Fruit fly (Drosophila melanogaster) whole organism, embryonic: ENCODE data around the gene mv.

ENCODE experiments used
- Atf6 ChIP-seq: fragments of 200-800 bp; sonication (Bioruptor generic); IDR thresholded peaks from 2 replicates; pipeline ENCODE4 v1.3.6; 2022; ENCODE audit warnings: missing biosample characterization, missing genetic modification characterization
- B-H1 ChIP-seq: fragments of 200-800 bp; sonication (Bioruptor generic); IDR thresholded peaks from 3 replicates; pipeline ENCODE4 v1.3.6; 2022; ENCODE audit warnings: missing biosample characterization, missing genetic modification characterization
- B-H2 ChIP-seq: fragments of 200-800 bp; sonication (Bioruptor generic); optimal IDR thresholded peaks from 2 replicates; lab custom pipeline; 2018; ENCODE audit warnings: missing biosample characterization, mild to moderate bottlenecking, missing genetic modification characterization
- CG10321 ChIP-seq: fragments of 200-800 bp; sonication (Bioruptor generic); IDR thresholded peaks from 2 replicates; pipeline ENCODE4 v1.3.6; 2022; ENCODE audit warnings: missing biosample characterization, missing genetic modification characterization
- CG10543 ChIP-seq: fragments of 200-800 bp; sonication (Bioruptor generic); optimal IDR thresholded peaks from 3 replicates; lab custom pipeline; 2017; ENCODE audit warnings: missing biosample characterization, mild to moderate bottlenecking, missing genetic modification characterization, moderate library complexity
- CG10959 ChIP-seq: fragments of 200-800 bp; sonication (Bioruptor generic); IDR thresholded peaks from 2 replicates; pipeline ENCODE4 v1.3.6; 2022; ENCODE audit warnings: missing biosample characterization, missing genetic modification characterization
- CG11398 ChIP-seq: fragments of 200-800 bp; sonication (Bioruptor generic); optimal IDR thresholded peaks from 2 replicates; lab custom pipeline; 2016; ENCODE audit warnings: missing biosample characterization, missing genetic modification characterization
- CG11723 ChIP-seq: fragments of 200-800 bp; sonication (Bioruptor generic); optimal IDR thresholded peaks from 2 replicates; lab custom pipeline; 2017; ENCODE audit warnings: missing biosample characterization, mild to moderate bottlenecking, missing genetic modification characterization
- CG12219 ChIP-seq: fragments of 200-800 bp; sonication (Bioruptor generic); optimal IDR thresholded peaks from 3 replicates; lab custom pipeline; 2018; ENCODE audit warnings: missing biosample characterization, mild to moderate bottlenecking, missing genetic modification characterization
- CG14441 ChIP-seq: fragments of 200-800 bp; sonication (Bioruptor generic); IDR thresholded peaks from 2 replicates; pipeline ENCODE4 v1.3.6; 2022; ENCODE audit warnings: missing biosample characterization, missing genetic modification characterization
- CG14667 ChIP-seq: fragments of 200-800 bp; sonication (Bioruptor generic); IDR thresholded peaks from 2 replicates; pipeline ENCODE4 v1.3.6; 2022; ENCODE audit warnings: missing biosample characterization, missing genetic modification characterization
- CG14710 ChIP-seq: fragments of 200-800 bp; sonication (Bioruptor generic); optimal IDR thresholded peaks from 3 replicates; lab custom pipeline; 2019; ENCODE audit warnings: missing biosample characterization, mild to moderate bottlenecking, missing genetic modification characterization, moderate library complexity
- CG14860 ChIP-seq: fragments of 200-800 bp; sonication (Bioruptor generic); IDR thresholded peaks from 3 replicates; pipeline ENCODE4 v1.3.6; 2022; ENCODE audit warnings: missing biosample characterization, missing genetic modification characterization; ENCODE audit not compliant: partially characterized antibody
- CG1647 ChIP-seq: fragments of 200-800 bp; sonication (Bioruptor generic); optimal IDR thresholded peaks from 3 replicates; lab custom pipeline; 2016; ENCODE audit warnings: missing biosample characterization, missing genetic modification characterization
- CG17612 ChIP-seq: fragments of 200-800 bp; sonication (Bioruptor generic); IDR thresholded peaks from 2 replicates; pipeline ENCODE4 v1.3.6; 2022; ENCODE audit warnings: missing biosample characterization, missing genetic modification characterization
- CG2120 ChIP-seq: fragments of 200-800 bp; sonication (Bioruptor generic); optimal IDR thresholded peaks from 3 replicates; lab custom pipeline; 2016; ENCODE audit warnings: missing biosample characterization, missing genetic modification characterization
- CG32532 ChIP-seq: fragments of 200-800 bp; sonication (Bioruptor generic); IDR thresholded peaks from 2 replicates; pipeline ENCODE4 v1.3.6; 2022; ENCODE audit warnings: missing biosample characterization, missing genetic modification characterization
- CG32772 ChIP-seq: fragments of 200-800 bp; sonication (Bioruptor generic); IDR thresholded peaks from 2 replicates; pipeline ENCODE4 v1.3.6; 2022; ENCODE audit warnings: missing biosample characterization, missing genetic modification characterization
- CG5245 ChIP-seq: fragments of 200-800 bp; sonication (Bioruptor generic); optimal IDR thresholded peaks from 3 replicates; lab custom pipeline; 2016; ENCODE audit warnings: missing biosample characterization, missing genetic modification characterization
- CG6254 ChIP-seq: fragments of 200-800 bp; sonication (Bioruptor generic); optimal IDR thresholded peaks from 3 replicates; lab custom pipeline; 2017; ENCODE audit warnings: mild to moderate bottlenecking, missing biosample characterization, missing genetic modification reagents, missing genetic modification characterization
- CG6272 ChIP-seq: fragments of 200-800 bp; sonication (Bioruptor generic); IDR thresholded peaks from 2 replicates; pipeline ENCODE4 v1.3.6; 2022; ENCODE audit warnings: missing biosample characterization, missing genetic modification characterization
- CG6791 ChIP-seq: fragments of 200-800 bp; sonication (Bioruptor generic); IDR thresholded peaks from 3 replicates; pipeline ENCODE4 v1.3.6; 2022; ENCODE audit warnings: missing biosample characterization, missing genetic modification characterization; ENCODE audit not compliant: partially characterized antibody
- CHES-1-like ChIP-seq: fragments of 200-800 bp; sonication (Bioruptor generic); optimal IDR thresholded peaks from 2 replicates; lab custom pipeline; 2016; ENCODE audit warnings: missing biosample characterization, missing genetic modification characterization
- Dfd ChIP-seq, 2 experiments: fragments of >200 bp; optimal IDR thresholded peaks; 2 replicates each; lab custom pipeline; 2017; ENCODE audit warnings: missing biosample characterization in 2 of 2, missing genetic modification characterization in 2 of 2
- Fer2 ChIP-seq: fragments of 200-800 bp; sonication (Bioruptor generic); optimal IDR thresholded peaks from 2 replicates; lab custom pipeline; 2018; ENCODE audit warnings: missing biosample characterization, mild to moderate bottlenecking, missing genetic modification characterization, moderate library complexity
- GATAe ChIP-seq: fragments of 200-800 bp; sonication (Bioruptor generic); conservative IDR thresholded peaks from 2 replicates; pipeline ENCODE4 v1.3.6; 2022; ENCODE audit warnings: missing biosample characterization, missing genetic modification characterization
- Gug ChIP-seq: fragments of 200-800 bp; sonication (Bioruptor generic); IDR thresholded peaks from 4 replicates; pipeline ENCODE4 v1.3.6; 2022; ENCODE audit warnings: missing biosample characterization, missing genetic modification characterization
- H15 ChIP-seq: fragments of 200-800 bp; sonication (Bioruptor generic); IDR thresholded peaks from 3 replicates; pipeline ENCODE4 v1.3.6; 2022; ENCODE audit warnings: missing biosample characterization, missing genetic modification characterization
- HLH3B ChIP-seq: fragments of 200-800 bp; sonication (Bioruptor generic); IDR thresholded peaks from 2 replicates; pipeline ENCODE4 v1.3.6; 2022; ENCODE audit warnings: missing biosample characterization, missing genetic modification characterization
- Hr39 ChIP-seq: fragments of >200 bp; optimal IDR thresholded peaks from 2 replicates; lab custom pipeline; 2017
- MBD-R2 ChIP-seq: fragments of 200-800 bp; sonication (Bioruptor generic); IDR thresholded peaks from 2 replicates; pipeline ENCODE4 v1.3.6; 2022; ENCODE audit warnings: missing biosample characterization, missing genetic modification characterization
- Myb ChIP-seq: fragments of 200-800 bp; sonication (Bioruptor generic); optimal IDR thresholded peaks from 2 replicates; lab custom pipeline; 2016; ENCODE audit warnings: missing biosample characterization, missing genetic modification characterization
- Ptx1 ChIP-seq: fragments of 200-800 bp; sonication (Bioruptor generic); IDR thresholded peaks from 2 replicates; pipeline ENCODE4 v1.3.6; 2022; ENCODE audit warnings: missing biosample characterization, missing genetic modification characterization
- Sin3A ChIP-seq: fragments of >200 bp; optimal IDR thresholded peaks from 2 replicates; lab custom pipeline; 2018
- Sox100B ChIP-seq: fragments of 200-800 bp; sonication (Bioruptor generic); optimal IDR thresholded peaks from 3 replicates; lab custom pipeline; 2018; ENCODE audit warnings: missing biosample characterization, mild to moderate bottlenecking, missing genetic modification characterization
- ac ChIP-seq: fragments of 200-800 bp; sonication (Bioruptor generic); optimal IDR thresholded peaks from 3 replicates; lab custom pipeline; 2017; ENCODE audit warnings: missing biosample characterization, mild to moderate bottlenecking, missing genetic modification characterization
- al ChIP-seq: fragments of 200-800 bp; sonication (Bioruptor generic); IDR thresholded peaks from 2 replicates; pipeline ENCODE4 v1.3.6; 2022; ENCODE audit warnings: missing biosample characterization, missing genetic modification characterization
- croc ChIP-seq: fragments of 200-800 bp; sonication (Bioruptor generic); conservative IDR thresholded peaks from 3 replicates; pipeline ENCODE4 v1.3.6; 2022; ENCODE audit warnings: missing biosample characterization, missing genetic modification characterization
- cwo ChIP-seq: fragments of 200-800 bp; sonication (Bioruptor generic); optimal IDR thresholded peaks from 3 replicates; lab custom pipeline; 2017; ENCODE audit warnings: missing biosample characterization, missing genetic modification characterization, mild to moderate bottlenecking, moderate library complexity, missing genetic modification reagents
- dan ChIP-seq: fragments of 200-800 bp; sonication (Bioruptor generic); IDR thresholded peaks from 2 replicates; pipeline ENCODE4 v1.3.6; 2022; ENCODE audit warnings: missing biosample characterization, missing genetic modification characterization
- danr ChIP-seq: fragments of 200-800 bp; sonication (Bioruptor generic); IDR thresholded peaks from 2 replicates; pipeline ENCODE4 v1.3.6; 2022; ENCODE audit warnings: missing biosample characterization, missing genetic modification characterization
- dm ChIP-seq: fragments of 200-800 bp; sonication (Bioruptor generic); optimal IDR thresholded peaks from 3 replicates; lab custom pipeline; 2016; ENCODE audit warnings: missing biosample characterization, missing genetic modification characterization
- eyg ChIP-seq: fragments of 200-800 bp; sonication (Bioruptor generic); optimal IDR thresholded peaks from 3 replicates; lab custom pipeline; 2016; ENCODE audit warnings: missing biosample characterization, missing genetic modification characterization
- fd102C ChIP-seq: fragments of 200-800 bp; sonication (Bioruptor generic); optimal IDR thresholded peaks from 2 replicates; lab custom pipeline; 2018; ENCODE audit warnings: missing biosample characterization, mild to moderate bottlenecking, missing genetic modification characterization, moderate library complexity
- fru ChIP-seq: fragments of >200 bp; optimal IDR thresholded peaks from 2 replicates; lab custom pipeline; 2017
- h ChIP-seq: fragments of >200 bp; optimal IDR thresholded peaks from 2 replicates; lab custom pipeline; 2017
- lmd ChIP-seq: fragments of 200-800 bp; sonication (Bioruptor generic); IDR thresholded peaks from 2 replicates; pipeline ENCODE4 v1.3.6; 2022; ENCODE audit warnings: missing biosample characterization, missing genetic modification characterization
- nmo ChIP-seq: fragments of 200-800 bp; sonication (Bioruptor generic); optimal IDR thresholded peaks from 2 replicates; lab custom pipeline; 2018; ENCODE audit warnings: missing biosample characterization, mild to moderate bottlenecking, missing genetic modification characterization, moderate library complexity
- pita ChIP-seq: fragments of 200-800 bp; sonication (Bioruptor generic); optimal IDR thresholded peaks from 2 replicates; lab custom pipeline; 2017; ENCODE audit warnings: missing biosample characterization, mild to moderate bottlenecking, missing genetic modification characterization
- pzg ChIP-seq: fragments of 200-800 bp; sonication (Bioruptor generic); optimal IDR thresholded peaks from 3 replicates; lab custom pipeline; 2018; ENCODE audit warnings: missing biosample characterization, mild to moderate bottlenecking, missing genetic modification characterization, moderate library complexity
- salm ChIP-seq: fragments of 200-800 bp; sonication (Bioruptor generic); optimal IDR thresholded peaks from 2 replicates; lab custom pipeline; 2018; ENCODE audit warnings: missing biosample characterization, mild to moderate bottlenecking, missing genetic modification characterization
- slbo ChIP-seq: fragments of 200-800 bp; sonication (Bioruptor generic); IDR thresholded peaks from 2 replicates; pipeline ENCODE4 v1.3.6; 2022; ENCODE audit warnings: missing biosample characterization, missing genetic modification characterization
- trh ChIP-seq: fragments of 200-800 bp; sonication (Bioruptor generic); optimal IDR thresholded peaks from 2 replicates; lab custom pipeline; 2016; ENCODE audit warnings: missing biosample characterization, missing genetic modification characterization

mv gene

dm6 chr3L:1947463-1948126 lies 16.4 kb downstream of the mv start, which contains the start of the genes mu2 and Cnb (continued):
- peak; percentile 79 for TF ChIP-seq CG14710 (tag; lab: Kevin White, UChicago)
- TF ChIP-seq CG12219 (GFP tag; lab: Kevin White, UChicago): no peak
- no peak for TF ChIP-seq trh (GFP tag; lab: Kevin White, UChicago)
- no peak for TF ChIP-seq CG10959 (GFP tag; lab: Robert Waterston, UW)
- peak; percentile 29; the same call in 1 of the 2 replicates for TF ChIP-seq CG32532 (GFP tag; lab: Robert Waterston, UW)
- no peak for TF ChIP-seq pita (GFP tag; lab: Kevin White, UChicago)
- TF ChIP-seq CG1647 (GFP tag; lab: Kevin White, UChicago): no peak
- TF ChIP-seq CG6254 (GFP tag; lab: Kevin White, UChicago): no peak
- peak; percentile 11; the same call in 1 of the 2 replicates for TF ChIP-seq CG32772 (GFP tag; lab: Robert Waterston, UW)
- no peak for TF ChIP-seq CG6272 (GFP tag; lab: Robert Waterston, UW)
- peak; percentile 60 for TF ChIP-seq CG6791 (GFP tag; lab: Robert Waterston, UW)
- no peak for TF ChIP-seq CHES-1-like (GFP tag; lab: Kevin White, UChicago)
- TF ChIP-seq salm (tag; lab: Kevin White, UChicago): no peak
- no peak for TF ChIP-seq Fer2
- no peak for TF ChIP-seq eyg
- TF ChIP-seq CG14441 (GFP tag; lab: Robert Waterston, UW): 0 out of 2 replicates have a peak, but pooled peaks have one; percentile 18
- no peak for TF ChIP-seq danr
- TF ChIP-seq B-H1: no peak
- TF ChIP-seq Sox100B (GFP tag; lab: Kevin White, UChicago): no peak
- peak; percentile 59 for TF ChIP-seq pzg
- no peak for TF ChIP-seq fru (lab: Kevin White, UChicago)
- TF ChIP-seq cwo (GFP tag; lab: Kevin White, UChicago): no peak
- peak; percentile 48 for TF ChIP-seq Hr39 (lab: Kevin White, UChicago)
- no peak for TF ChIP-seq GATAe (GFP tag; lab: Robert Waterston, UW)
- TF ChIP-seq ac (GFP tag; lab: Kevin White, UChicago): no peak
- TF ChIP-seq Ptx1 (GFP tag; lab: Robert Waterston, UW): 0 out of 2 replicates have a peak, but pooled peaks have one; percentile 10
- no peak for TF ChIP-seq Myb (GFP tag; lab: Kevin White, UChicago)
- no peak for TF ChIP-seq Dfd (GFP tag; optimal IDR thresholded peaks at IDR 0.05; lab: Kevin White, UChicago)
- peak; percentile 63 for TF ChIP-seq nmo (GFP tag; lab: Kevin White, UChicago)
- peak; percentile 72; the same call in 2 of the 3 replicates for TF ChIP-seq CG14860 (GFP tag; lab: Robert Waterston, UW)
- TF ChIP-seq Sin3A (lab: Kevin White, UChicago): peak; percentile 90
- no peak for TF ChIP-seq CG10543 (GFP tag; lab: Kevin White, UChicago)
- TF ChIP-seq HLH3B (GFP tag; lab: Robert Waterston, UW): no peak
- 0 out of 2 replicates have a peak, but pooled peaks have one; percentile 32 for TF ChIP-seq CG10321 (GFP tag; lab: Robert Waterston, UW)
- TF ChIP-seq CG14667 (GFP tag; lab: Robert Waterston, UW): no peak
- TF ChIP-seq Gug: 0 out of 4 replicates have a peak, but pooled peaks have one; percentile 27
- no peak for TF ChIP-seq CG11723 (GFP tag; lab: Kevin White, UChicago)
- peak; percentile 47 for TF ChIP-seq dm
- TF ChIP-seq CG17612 (GFP tag; lab: Robert Waterston, UW): no peak
- no peak for TF ChIP-seq fd102C (GFP tag; lab: Kevin White, UChicago)
- no peak for TF ChIP-seq CG2120 (GFP tag; lab: Kevin White, UChicago)
- TF ChIP-seq CG5245 (GFP tag; lab: Kevin White, UChicago): no peak
- TF ChIP-seq B-H2 (GFP tag; lab: Kevin White, UChicago): no peak
- no peak for TF ChIP-seq croc (GFP tag; lab: Robert Waterston, UW)
- TF ChIP-seq lmd (GFP tag; lab: Robert Waterston, UW): no peak
- no peak for TF ChIP-seq h (lab: Kevin White, UChicago)
- peak; percentile 64 for TF ChIP-seq slbo (GFP tag; lab: Robert Waterston, UW)
- TF ChIP-seq MBD-R2 (GFP tag; lab: Robert Waterston, UW): peak; percentile 92
- TF ChIP-seq al (GFP tag; lab: Robert Waterston, UW): no peak
- TF ChIP-seq CG11398: no peak
- no peak for TF ChIP-seq Atf6 (GFP tag; lab: Robert Waterston, UW)
- TF ChIP-seq dan: no peak
- no peak for TF ChIP-seq H15
